Fruit fly (Drosophila melanogaster): ENCODE measurements around the gene sa.

DNA sequence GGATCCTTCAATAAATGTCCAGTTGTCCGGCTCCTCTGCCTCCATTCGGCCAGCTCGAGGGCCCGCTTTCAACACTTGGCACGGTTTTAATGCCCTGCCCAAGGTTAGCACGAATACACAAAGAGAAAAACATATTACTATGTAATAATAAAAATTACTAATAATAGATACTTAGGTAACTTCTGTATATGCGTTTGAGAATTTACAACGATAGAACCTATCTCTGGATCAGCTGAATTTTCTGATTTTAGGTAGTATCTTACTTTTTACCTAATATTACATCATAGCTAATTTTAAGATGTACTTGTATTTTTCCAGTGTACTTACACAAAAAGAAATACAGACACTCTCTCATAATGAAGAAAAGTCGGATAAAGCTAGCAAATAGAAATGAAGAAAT, 20.8 kb downstream of the sa start:
- no peak for TF ChIP-seq h (optimal IDR thresholded peaks at IDR 0.05)
- no peak for TF ChIP-seq Sin3A (optimal IDR thresholded peaks at IDR 0.05)
- no peak for TF ChIP-seq ttk (optimal IDR thresholded peaks at IDR 0.05)

Data from Kc167 (cell line).